Worm (Caenorhabditis elegans): ENCODE measurements around the gene F17E9.18.

Gene F17E9.18

ce11 chrIV:8332526-8332925, 14.4 kb downstream of the F17E9.18 start, which contains the start of gene lys-10:
Gene lys-10 (plus strand): TSS chrIV:8332826.
- no peak for TF ChIP-seq unc-39 (tag; optimal IDR thresholded peaks at IDR 0.05)
- TF ChIP-seq F13H6.1 (tag; optimal IDR thresholded peaks at IDR 0.05), result no peak
- TF ChIP-seq blmp-1 (tag; optimal IDR thresholded peaks at IDR 0.05; ENCODE audit: insufficient read depth), result no peak
- no peak for TF ChIP-seq unc-55 (GFP tag; optimal IDR thresholded peaks at IDR 0.05)
- no peak for TF ChIP-seq ceh-82 (tag; optimal IDR thresholded peaks at IDR 0.05)
- TF ChIP-seq R02D3.7 (tag; optimal IDR thresholded peaks at IDR 0.05), result no peak
- no peak for TF ChIP-seq snpc-4 (tag; optimal IDR thresholded peaks at IDR 0.05)
- TF ChIP-seq sma-9 (GFP tag; optimal IDR thresholded peaks at IDR 0.05), result no peak
- no peak for TF ChIP-seq sma-9 (tag; optimal IDR thresholded peaks at IDR 0.05)
- no peak for TF ChIP-seq C34F6.9 (tag; optimal IDR thresholded peaks at IDR 0.05)
- no peak for TF ChIP-seq fos-1 (tag; optimal IDR thresholded peaks at IDR 0.05)
- no peak for TF ChIP-seq egl-27 (tag; optimal IDR thresholded peaks at IDR 0.05)
- no peak for TF ChIP-seq lin-39 (tag; optimal IDR thresholded peaks at IDR 0.05)
- no peak for TF ChIP-seq nhr-129 (tag; optimal IDR thresholded peaks at IDR 0.05)
- TF ChIP-seq ZK546.5 (tag; optimal IDR thresholded peaks at IDR 0.05), result no peak

- TF ChIP-seq R02D3.7 (tag; optimal IDR thresholded peaks at IDR 0.05) (no peak), elt-1 (tag; optimal IDR thresholded peaks at IDR 0.05) (no peak), egl-27 (tag; optimal IDR thresholded peaks at IDR 0.05) (no peak), lin-11 (tag; optimal IDR thresholded peaks at IDR 0.05) (no peak), ama-1 (optimal IDR thresholded peaks at IDR 0.05) (no peak)
Measured at ce11 chrIV:8328913-8329312, 18.0 kb downstream of the F17E9.18 start, which contains the start of gene F35H10.2. Gene F35H10.2 (plus strand): TSS chrIV:8329213.

ce11 chrIV:8325667-8326066, 21.3 kb downstream of the F17E9.18 start, which contains the start of gene F35H10.3:
Gene F35H10.3 (plus strand): TSS chrIV:8325967.
- TF ChIP-seq ceh-82 (tag; optimal IDR thresholded peaks at IDR 0.05) (no peak), blmp-1 (tag; optimal IDR thresholded peaks at IDR 0.05; ENCODE audit: insufficient read depth) (no peak), ztf-4 (tag; optimal IDR thresholded peaks at IDR 0.05) (no peak), sma-9 (GFP tag; optimal IDR thresholded peaks at IDR 0.05) (no peak), sma-9 (tag; optimal IDR thresholded peaks at IDR 0.05) (no peak), nhr-237 (tag; optimal IDR thresholded peaks at IDR 0.05) (no peak), dmd-4 (tag; optimal IDR thresholded peaks at IDR 0.05) (no peak)

ce11 chrIV:8318799-8319198, 28.2 kb downstream of the F17E9.18 start:
- TF ChIP-seq nhr-12 (tag; optimal IDR thresholded peaks at IDR 0.05) (no peak), blmp-1 (tag; optimal IDR thresholded peaks at IDR 0.05; ENCODE audit: insufficient read depth) (peak; percentile 40), nhr-25 (tag; optimal IDR thresholded peaks at IDR 0.05) (peak; percentile 9), gmeb-1 (tag; optimal IDR thresholded peaks at IDR 0.05) (no peak)

DNA sequence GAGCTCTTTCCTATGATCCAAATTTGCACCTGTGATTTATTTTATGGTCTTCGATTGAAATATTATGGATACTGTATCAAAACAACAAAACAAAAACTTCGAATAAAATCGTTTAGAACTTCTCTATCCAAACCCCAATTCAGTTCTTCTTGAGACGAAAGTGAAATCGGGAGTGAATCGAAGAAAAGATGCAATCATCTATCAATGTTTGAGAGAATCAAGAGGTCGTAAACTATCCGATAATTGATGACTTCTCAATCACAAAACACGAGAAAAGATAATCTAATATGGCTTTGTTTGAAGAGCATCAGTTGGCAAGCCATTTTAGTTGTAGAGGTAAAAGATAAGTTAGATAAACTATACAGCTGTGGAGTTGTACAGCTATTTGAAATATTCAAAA, 29.2 kb downstream of the F17E9.18 start:
- peak; percentile 86 for TF ChIP-seq blmp-1 (tag; optimal IDR thresholded peaks at IDR 0.05; ENCODE audit: insufficient read depth)
- no peak for TF ChIP-seq nhr-11 (tag; optimal IDR thresholded peaks at IDR 0.05)
- TF ChIP-seq ZK546.5 (tag; optimal IDR thresholded peaks at IDR 0.05), result no peak
- TF ChIP-seq sma-9 (GFP tag; optimal IDR thresholded peaks at IDR 0.05), result peak; percentile 31
- no peak for TF ChIP-seq sma-9 (tag; optimal IDR thresholded peaks at IDR 0.05)
- TF ChIP-seq nhr-25 (tag; optimal IDR thresholded peaks at IDR 0.05), result peak; percentile 49

DNA sequence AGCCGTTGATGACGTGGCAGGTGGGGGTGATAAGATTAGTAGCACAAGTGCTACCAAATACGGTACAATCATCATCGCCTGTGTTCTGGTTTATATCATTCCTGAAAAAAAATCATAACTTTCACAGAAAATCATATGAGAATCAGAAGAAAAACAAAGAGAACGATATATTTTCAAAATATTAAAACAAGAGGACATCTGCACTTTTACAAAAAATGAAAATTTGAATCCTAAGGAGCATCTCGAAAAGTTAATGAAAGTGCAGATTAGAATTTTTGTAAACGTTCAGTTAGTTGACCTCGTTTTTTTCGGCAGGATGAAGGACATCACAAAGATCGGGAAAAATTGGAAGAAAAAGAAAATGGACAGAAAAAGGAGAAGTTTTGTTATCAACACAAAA, 34.1 kb downstream of the F17E9.18 start, which contains the start of gene F35H10.10:
Gene F35H10.10 (minus strand): TSS at position 101 of the 400 bp plus-strand sequence.
- no peak for TF ChIP-seq Y55F3AM.14 (GFP tag; optimal IDR thresholded peaks at IDR 0.05)
- no peak for TF ChIP-seq nhr-25 (tag; optimal IDR thresholded peaks at IDR 0.05)
- TF ChIP-seq lin-39 (tag; optimal IDR thresholded peaks at IDR 0.05), result no peak
- TF ChIP-seq unc-55 (GFP tag; optimal IDR thresholded peaks at IDR 0.05), result no peak
- no peak for TF ChIP-seq sma-9 (GFP tag; optimal IDR thresholded peaks at IDR 0.05)
- TF ChIP-seq sma-9 (tag; optimal IDR thresholded peaks at IDR 0.05), result no peak
- TF ChIP-seq unc-62 (GFP tag; optimal IDR thresholded peaks at IDR 0.05), result no peak
- no peak for TF ChIP-seq snpc-4 (tag; optimal IDR thresholded peaks at IDR 0.05)
- TF ChIP-seq nhr-10 (tag; optimal IDR thresholded peaks at IDR 0.05), result no peak
- no peak for TF ChIP-seq sma-3 (GFP tag; optimal IDR thresholded peaks at IDR 0.05)
- no peak for TF ChIP-seq ceh-16 (tag; optimal IDR thresholded peaks at IDR 0.05)

ce11 chrIV:8312105-8312504, 34.8 kb downstream of the F17E9.18 start:
- TF ChIP-seq ceh-16 (tag; optimal IDR thresholded peaks at IDR 0.05), result no peak
- no peak for TF ChIP-seq aly-2 (tag; optimal IDR thresholded peaks at IDR 0.05)
- no peak for TF ChIP-seq nhr-10 (tag; optimal IDR thresholded peaks at IDR 0.05)
- no peak for TF ChIP-seq alr-1 (tag; optimal IDR thresholded peaks at IDR 0.05)
- no peak for TF ChIP-seq F13H6.1 (tag; optimal IDR thresholded peaks at IDR 0.05)
- no peak for TF ChIP-seq crh-2 (tag; optimal IDR thresholded peaks at IDR 0.05)
- TF ChIP-seq unc-55 (GFP tag; optimal IDR thresholded peaks at IDR 0.05), result no peak
- no peak for TF ChIP-seq unc-62 (GFP tag; optimal IDR thresholded peaks at IDR 0.05)
- TF ChIP-seq ama-1 (optimal IDR thresholded peaks at IDR 0.05), result no peak
- TF ChIP-seq nhr-12 (tag; optimal IDR thresholded peaks at IDR 0.05), result no peak
- no peak for TF ChIP-seq ceh-82 (tag; optimal IDR thresholded peaks at IDR 0.05)
- TF ChIP-seq nhr-25 (tag; optimal IDR thresholded peaks at IDR 0.05), result no peak
- no peak for TF ChIP-seq dmd-4 (tag; optimal IDR thresholded peaks at IDR 0.05)
- no peak for TF ChIP-seq R02D3.7 (tag; optimal IDR thresholded peaks at IDR 0.05)
- no peak for TF ChIP-seq nhr-129 (tag; optimal IDR thresholded peaks at IDR 0.05)
- TF ChIP-seq ztf-4 (tag; optimal IDR thresholded peaks at IDR 0.05), result no peak
- TF ChIP-seq nhr-77 (tag; optimal IDR thresholded peaks at IDR 0.05), result no peak
- no peak for TF ChIP-seq fos-1 (tag; optimal IDR thresholded peaks at IDR 0.05)
- no peak for TF ChIP-seq peb-1 (tag; optimal IDR thresholded peaks at IDR 0.05)
- no peak for TF ChIP-seq egl-27 (tag; optimal IDR thresholded peaks at IDR 0.05)

All from whole organism, L2 larva.